Worm (Caenorhabditis elegans): Measurements from ENCODE around the gene egrh-3.
A peak's percentile ranks its signal among the peaks of the same experiment; 100 is the strongest.

egrh-3 gene

ce11 chrIV:2710203-2710935, 21.8 kb upstream of the egrh-3 start, which contains the start of gene Y94H6A.10 (continued):
- no peak for TF ChIP-seq Y53F4B.3 (GFP tag; IDR thresholded peaks at IDR 0.05)
- peak; percentile 12 for TF ChIP-seq chd-7 (tag; optimal IDR thresholded peaks at IDR 0.05)
- no peak for TF ChIP-seq C06A6.2 (GFP tag; conservative IDR thresholded peaks at IDR 0.05)
- no peak for TF ChIP-seq ets-4 (GFP tag; optimal IDR thresholded peaks at IDR 0.05)
- TF ChIP-seq atf-7 (tag; optimal IDR thresholded peaks at IDR 0.05) = peak; percentile 24
- peak; percentile 28 for TF ChIP-seq T26A5.8 (tag; optimal IDR thresholded peaks at IDR 0.05)
- TF ChIP-seq akir-1 (GFP tag; optimal IDR thresholded peaks at IDR 0.05) = no peak
- no peak for TF ChIP-seq mel-28 (tag; optimal IDR thresholded peaks at IDR 0.05; ENCODE audit: borderline replicate concordance)
- TF ChIP-seq him-1 (tag; optimal IDR thresholded peaks at IDR 0.05) = no peak
- peak; percentile 34 for TF ChIP-seq ZK185.1 (tag; optimal IDR thresholded peaks at IDR 0.05; ENCODE audit: poor library complexity, severe bottlenecking)

ce11 chrIV:2709590-2710201, 21.1 kb upstream of the egrh-3 start:
- TF ChIP-seq efl-1 (GFP tag; optimal IDR thresholded peaks at IDR 0.05) = no peak
- no peak for TF ChIP-seq F39B2.1 (GFP tag; IDR thresholded peaks at IDR 0.05)
- TF ChIP-seq unc-130 (GFP tag; optimal IDR thresholded peaks at IDR 0.05) = no peak
- TF ChIP-seq unc-62 (GFP tag; optimal IDR thresholded peaks at IDR 0.05) = no peak
- 0 out of 2 replicates have a peak, but pooled peaks have one; percentile 49 for TF ChIP-seq pbrm-1 (GFP tag; IDR thresholded peaks at IDR 0.05)
- TF ChIP-seq rpc-1 (optimal IDR thresholded peaks at IDR 0.05) = no peak
- no peak for TF ChIP-seq rpc-1 (tag; optimal IDR thresholded peaks at IDR 0.05)
- peak; percentile 77 for TF ChIP-seq Y95B8A.8 (GFP tag; IDR thresholded peaks at IDR 0.05)
- TF ChIP-seq mes-4 (tag; optimal IDR thresholded peaks at IDR 0.05) = no peak
- no peak for TF ChIP-seq hlh-26 (GFP tag; conservative IDR thresholded peaks at IDR 0.05)
- TF ChIP-seq nhr-80 (tag; optimal IDR thresholded peaks at IDR 0.05) = peak; percentile 21
- no peak for TF ChIP-seq sdz-38 (tag; optimal IDR thresholded peaks at IDR 0.05)
- no peak for TF ChIP-seq ekl-4 (GFP tag; IDR thresholded peaks at IDR 0.05)
- TF ChIP-seq Y56A3A.18 (GFP tag; IDR thresholded peaks at IDR 0.05) = peak; percentile 88
- TF ChIP-seq nhr-90 (tag; optimal IDR thresholded peaks at IDR 0.05) = no peak
- no peak for TF ChIP-seq nhr-120 (GFP tag; IDR thresholded peaks at IDR 0.05)
- TF ChIP-seq ztf-28 (GFP tag; IDR thresholded peaks at IDR 0.05) = no peak
- no peak for TF ChIP-seq T26A5.8 (tag; optimal IDR thresholded peaks at IDR 0.05)
- TF ChIP-seq egrh-3 (GFP tag; IDR thresholded peaks at IDR 0.05) = no peak
- TF ChIP-seq Y53F4B.3 (GFP tag; IDR thresholded peaks at IDR 0.05) = no peak
- TF ChIP-seq snpc-1.3 (tag; optimal IDR thresholded peaks at IDR 0.05; ENCODE audit: insufficient read depth) = no peak
- no peak for TF ChIP-seq D2030.7 (GFP tag; IDR thresholded peaks at IDR 0.05)
- no peak for TF ChIP-seq ccch-3 (GFP tag; optimal IDR thresholded peaks at IDR 0.05)
- TF ChIP-seq nfya-2 (GFP tag; IDR thresholded peaks at IDR 0.05) = no peak
- no peak for TF ChIP-seq bed-2 (GFP tag; IDR thresholded peaks at IDR 0.05)
- TF ChIP-seq snpc-3.4 (tag; optimal IDR thresholded peaks at IDR 0.05) = no peak
- no peak for TF ChIP-seq ztf-26 (tag; optimal IDR thresholded peaks at IDR 0.05)
- no peak for TF ChIP-seq cebp-2 (GFP tag; IDR thresholded peaks at IDR 0.05)
- no peak for TF ChIP-seq dpl-1 (GFP tag; optimal IDR thresholded peaks at IDR 0.05)
- TF ChIP-seq snpc-4 (GFP tag; optimal IDR thresholded peaks at IDR 0.05) = no peak
- TF ChIP-seq snpc-4 (tag; optimal IDR thresholded peaks at IDR 0.05) = no peak
- no peak for TF ChIP-seq egl-18 (GFP tag; IDR thresholded peaks at IDR 0.05)
- TF ChIP-seq tbp1 (GFP tag; optimal IDR thresholded peaks at IDR 0.05) = peak; percentile 46
- no peak for TF ChIP-seq lsy-27 (tag; optimal IDR thresholded peaks at IDR 0.05; ENCODE audit: borderline replicate concordance, insufficient read depth)
- no peak for TF ChIP-seq Y67H2A.10 (GFP tag; conservative IDR thresholded peaks at IDR 0.05)
- no peak for TF ChIP-seq nhr-179 (tag; optimal IDR thresholded peaks at IDR 0.05)
- no peak for TF ChIP-seq ZK185.1 (tag; optimal IDR thresholded peaks at IDR 0.05; ENCODE audit: poor library complexity, severe bottlenecking)
- no peak for TF ChIP-seq somi-1 (GFP tag; optimal IDR thresholded peaks at IDR 0.05)
- no peak for TF ChIP-seq F37B4.10 (GFP tag; IDR thresholded peaks at IDR 0.05)

All from whole organism, young adult.